Worm (Caenorhabditis elegans) whole organism, L1 larva: ENCODE measurements around the gene C31B8.12.

ENCODE experiments used
- C04F5.9 ChIP-seq: sonication (generic microtip); optimal IDR thresholded peaks from 2 replicates; lab custom pipeline; 2016; ENCODE audit warnings: missing genetic modification characterization, missing compliant biosample characterization
- elt-3 ChIP-seq, 6 experiments: fragments of 150-350 bp in 1 of 6; sonication (generic microtip); optimal IDR thresholded peaks; 2 replicates each; lab custom pipeline; 2017 to 2018; ENCODE audit warnings: missing biosample characterization in 6 of 6, missing genetic modification characterization in 6 of 6, inconsistent platforms in 1 of 6
- fkh-10 ChIP-seq: sonication (generic microtip); optimal IDR thresholded peaks from 2 replicates; lab custom pipeline; 2017; ENCODE audit warnings: missing biosample characterization, missing genetic modification reagents, missing genetic modification characterization
- mdl-1 ChIP-seq, 2 experiments: fragments of 150-350 bp; optimal IDR thresholded peaks; 2 replicates each; lab custom pipeline; 2014 to 2017; ENCODE audit warnings: missing biosample characterization in 2 of 2, missing genetic modification characterization in 2 of 2, inconsistent platforms in 1 of 2
- nhr-76 ChIP-seq: sonication (generic microtip); optimal IDR thresholded peaks from 2 replicates; lab custom pipeline; 2017; ENCODE audit warnings: missing biosample characterization, missing genetic modification characterization

DNA sequence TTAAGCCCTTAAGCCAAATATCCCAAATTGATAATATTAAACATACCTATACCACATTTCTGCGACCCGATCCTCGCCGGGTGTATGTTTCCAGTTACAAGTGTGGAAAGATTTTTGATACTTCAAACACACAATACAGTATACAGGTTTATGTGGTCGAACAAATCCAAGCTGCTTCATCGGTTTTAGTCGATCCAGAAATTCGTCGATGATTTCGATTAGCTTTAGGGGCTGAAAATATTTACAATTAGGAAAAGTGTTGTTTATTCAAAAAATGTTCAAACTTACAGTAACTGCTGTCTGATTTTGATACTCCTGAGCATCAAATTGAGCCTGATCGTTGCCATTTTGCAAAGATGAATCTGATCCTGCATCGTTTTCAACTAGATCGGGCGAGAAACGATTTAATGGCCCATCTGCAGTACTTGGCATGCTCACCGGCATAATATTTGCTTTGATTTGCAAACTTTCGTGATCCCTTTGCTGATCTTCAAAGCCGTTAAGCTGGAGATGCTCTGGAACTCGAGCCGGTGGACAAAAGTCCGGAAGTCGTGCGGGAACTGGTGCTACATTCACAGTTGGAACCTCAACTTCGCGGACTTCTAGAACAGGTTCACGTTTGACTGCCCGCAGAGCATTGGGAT is 51.1 kb downstream of the C31B8.12 start:
- TF ChIP-seq mdl-1 (tag; optimal IDR thresholded peaks at IDR 0.05; lab: Kevin White, UChicago): no peak
- no peak for TF ChIP-seq C04F5.9 (tag; lab: Kevin White, UChicago)
- TF ChIP-seq elt-3 (tag; optimal IDR thresholded peaks at IDR 0.05; lab: Kevin White, UChicago): no peak
- no peak for TF ChIP-seq nhr-76
- no peak for TF ChIP-seq fkh-10 (GFP tag; lab: Kevin White, UChicago)
